Worm (Caenorhabditis elegans) whole organism, early embryonic: Measurements from ENCODE around the gene cisd-3.1.

Experiments
- B0310.2 ChIP-seq: sonication (generic microtip); optimal IDR thresholded peaks from 2 replicates; lab custom pipeline; 2016; ENCODE audit warnings: mild to moderate bottlenecking, missing genetic modification characterization, missing compliant biosample characterization
- F13C5.2 ChIP-seq: sonication (generic microtip); optimal IDR thresholded peaks from 2 replicates; lab custom pipeline; 2017; ENCODE audit warnings: mild to moderate bottlenecking, missing genetic modification characterization, inconsistent platforms, missing compliant biosample characterization
- aly-1 ChIP-seq: sonication (generic microtip); optimal IDR thresholded peaks from 2 replicates; lab custom pipeline; 2016; ENCODE audit warnings: missing genetic modification characterization, missing compliant biosample characterization
- ama-1 ChIP-seq: fragments of 150-350 bp; optimal IDR thresholded peaks from 2 replicates; lab custom pipeline; 2014
- ceh-36 ChIP-seq: sonication (generic microtip); optimal IDR thresholded peaks from 2 replicates; lab custom pipeline; 2016; ENCODE audit warnings: missing genetic modification characterization, inconsistent platforms, missing compliant biosample characterization
- flt-1 ChIP-seq: fragments of 200-800 bp; sonication (Bioruptor generic); IDR thresholded peaks from 2 replicates; pipeline ENCODE4 v1.3.6; 2022; ENCODE audit warnings: missing genetic modification characterization, missing compliant biosample characterization
- hmbx-1 ChIP-seq: sonication (generic microtip); optimal IDR thresholded peaks from 2 replicates; lab custom pipeline; 2016; ENCODE audit warnings: mild to moderate bottlenecking, missing genetic modification characterization, missing compliant biosample characterization
- hmg-4 ChIP-seq: fragments of 200-800 bp; sonication (Bioruptor generic); optimal IDR thresholded peaks from 2 replicates; lab custom pipeline; 2018; ENCODE audit warnings: mild to moderate bottlenecking, missing genetic modification characterization, missing compliant biosample characterization
- pes-1 ChIP-seq: fragments of 200-800 bp; sonication (Bioruptor generic); IDR thresholded peaks from 2 replicates; pipeline ENCODE4 v1.3.6; 2022; ENCODE audit warnings: missing genetic modification reagents, missing genetic modification characterization, missing compliant biosample characterization
- scrt-1 ChIP-seq: fragments of 200-800 bp; sonication (Bioruptor generic); IDR thresholded peaks from 2 replicates; pipeline ENCODE4 v1.3.6; 2022; ENCODE audit warnings: missing genetic modification characterization, missing compliant biosample characterization
- sea-1 ChIP-seq: fragments of 200-800 bp; sonication (Bioruptor generic); conservative IDR thresholded peaks from 2 replicates; pipeline ENCODE4 v1.3.6; 2022; ENCODE audit warnings: missing genetic modification characterization, missing compliant biosample characterization
- tbx-37 ChIP-seq: fragments of 200-800 bp; sonication (Bioruptor generic); conservative IDR thresholded peaks from 2 replicates; pipeline ENCODE4 v1.3.6; 2022; ENCODE audit warnings: missing genetic modification reagents, missing genetic modification characterization, missing compliant biosample characterization
- tra-4 ChIP-seq: sonication (generic microtip); optimal IDR thresholded peaks from 2 replicates; lab custom pipeline; 2017; ENCODE audit warnings: missing genetic modification characterization, missing compliant biosample characterization

DNA sequence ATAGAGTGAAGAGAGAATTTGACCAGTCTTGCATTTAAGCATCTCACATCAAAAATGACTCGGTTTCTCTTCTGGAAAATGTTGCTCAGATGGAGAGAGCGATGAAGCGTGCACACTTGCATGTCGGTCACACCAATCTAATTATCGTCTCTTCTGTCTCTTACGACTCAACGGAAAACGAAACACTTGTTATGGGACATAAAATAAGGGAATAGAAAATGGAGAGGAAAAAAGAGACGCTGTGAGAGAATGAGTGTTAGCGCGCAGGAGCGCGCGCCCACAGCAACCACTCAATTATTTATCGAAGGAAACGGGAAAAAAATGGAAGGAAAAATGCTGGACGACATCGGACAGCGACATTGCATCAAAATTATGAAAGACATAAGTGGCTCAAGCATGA, 37.0 kb upstream of the cisd-3.1 start:
- TF ChIP-seq ama-1 (lab: Kevin White, UChicago) (no peak), hmg-4 (GFP tag; lab: Kevin White, UChicago) (no peak), B0310.2 (tag; lab: Kevin White, UChicago) (no peak), ceh-36 (tag; lab: Kevin White, UChicago) (no peak), hmbx-1 (tag; lab: Kevin White, UChicago) (no peak), tra-4 (tag; lab: Kevin White, UChicago) (no peak), sea-1 (GFP tag; lab: Robert Waterston, UW) (no peak), tbx-37 (GFP tag; lab: Robert Waterston, UW) (no peak), F13C5.2 (tag; lab: Kevin White, UChicago) (no peak), aly-1 (tag; lab: Kevin White, UChicago) (no peak), pes-1 (GFP tag; lab: Robert Waterston, UW) (no peak), flt-1 (no peak), scrt-1 (GFP tag; lab: Robert Waterston, UW) (no peak)
